Worm (Caenorhabditis elegans) whole organism, L3 larva: Measurements from ENCODE around the gene R05A10.1.

ENCODE experiments used
- aly-2 ChIP-seq: fragments of 150-350 bp; optimal IDR thresholded peaks from 2 replicates; lab custom pipeline; 2014; ENCODE audit warnings: missing biosample characterization, missing genetic modification characterization
- ama-1 ChIP-seq: fragments of 150-350 bp; optimal IDR thresholded peaks from 2 replicates; lab custom pipeline; 2018
- elt-1 ChIP-seq: fragments of 150-350 bp; optimal IDR thresholded peaks from 2 replicates; lab custom pipeline; 2014; ENCODE audit warnings: missing biosample characterization, missing genetic modification characterization
- jun-1 ChIP-seq: fragments of 150-350 bp; optimal IDR thresholded peaks from 2 replicates; lab custom pipeline; 2014; ENCODE audit warnings: missing biosample characterization, missing genetic modification reagents, missing genetic modification characterization
- mdl-1 ChIP-seq: fragments of 150-350 bp; optimal IDR thresholded peaks from 2 replicates; lab custom pipeline; 2014; ENCODE audit warnings: missing biosample characterization, missing genetic modification characterization
- mml-1 ChIP-seq: fragments of 150-350 bp; sonication (generic microtip); optimal IDR thresholded peaks from 3 replicates; lab custom pipeline; 2014; ENCODE audit warnings: missing biosample characterization, missing genetic modification characterization
- nhr-237 ChIP-seq: fragments of 150-350 bp; optimal IDR thresholded peaks from 2 replicates; lab custom pipeline; 2014; ENCODE audit warnings: missing biosample characterization, missing genetic modification characterization
- nhr-77 ChIP-seq: fragments of 150-350 bp; optimal IDR thresholded peaks from 2 replicates; lab custom pipeline; 2014; ENCODE audit warnings: missing biosample characterization, missing genetic modification characterization
- skn-1 ChIP-seq: fragments of 150-350 bp; optimal IDR thresholded peaks from 2 replicates; lab custom pipeline; 2014; ENCODE audit warnings: missing biosample characterization, missing genetic modification characterization
- zag-1 ChIP-seq: fragments of 150-350 bp; optimal IDR thresholded peaks from 2 replicates; lab custom pipeline; 2014; ENCODE audit warnings: missing biosample characterization, missing genetic modification characterization

- no peak for TF ChIP-seq mdl-1 (tag; lab: Kevin White, UChicago)
- no peak for TF ChIP-seq zag-1
- TF ChIP-seq elt-1 (tag; lab: Kevin White, UChicago), result no peak
- TF ChIP-seq nhr-77, result no peak
- no peak for TF ChIP-seq aly-2 (tag; lab: Kevin White, UChicago)
- TF ChIP-seq ama-1 (lab: Kevin White, UChicago), result no peak
- TF ChIP-seq mml-1, result no peak
- TF ChIP-seq jun-1 (tag; lab: Kevin White, UChicago), result no peak
- TF ChIP-seq nhr-237, result no peak
- no peak for TF ChIP-seq skn-1 (tag; lab: Kevin White, UChicago)
Measured at ce11 chrIV:14177058-14177457, 5.1 kb upstream of the R05A10.1 start, which contains the start of gene R05A10.2.
